Fruit fly (Drosophila melanogaster) whole organism, embryonic: ENCODE results near the gene CG13476.
A peak's percentile ranks its signal among the peaks of the same experiment; 100 is the strongest.

Source experiments
- Blimp-1 ChIP-seq: fragments of 200-800 bp; sonication (Bioruptor generic); optimal IDR thresholded peaks from 3 replicates; lab custom pipeline; 2018; ENCODE audit warnings: missing biosample characterization, missing genetic modification characterization, mild to moderate bottlenecking, moderate library complexity, missing genetic modification reagents
- CG10209 ChIP-seq: fragments of 200-800 bp; sonication (Bioruptor generic); optimal IDR thresholded peaks from 3 replicates; lab custom pipeline; 2017; ENCODE audit warnings: missing biosample characterization, mild to moderate bottlenecking, missing genetic modification characterization, missing genetic modification reagents
- CG10959 ChIP-seq: fragments of 200-800 bp; sonication (Bioruptor generic); IDR thresholded peaks from 2 replicates; pipeline ENCODE4 v1.3.6; 2022; ENCODE audit warnings: missing biosample characterization, missing genetic modification characterization
- CG15011 ChIP-seq: fragments of 200-800 bp; sonication (Bioruptor generic); optimal IDR thresholded peaks from 3 replicates; lab custom pipeline; 2018; ENCODE audit warnings: missing biosample characterization, mild to moderate bottlenecking, missing genetic modification characterization
- CG16815 ChIP-seq: fragments of 200-800 bp; sonication (Bioruptor generic); optimal IDR thresholded peaks from 3 replicates; lab custom pipeline; 2017; ENCODE audit warnings: missing biosample characterization, mild to moderate bottlenecking, missing genetic modification characterization
- CG17912 ChIP-seq: fragments of 200-800 bp; sonication (Bioruptor generic); optimal IDR thresholded peaks from 2 replicates; lab custom pipeline; 2018; ENCODE audit warnings: missing biosample characterization, mild to moderate bottlenecking, missing genetic modification characterization
- CG18619 ChIP-seq: fragments of 200-800 bp; sonication (Bioruptor generic); optimal IDR thresholded peaks from 3 replicates; lab custom pipeline; 2017; ENCODE audit warnings: missing biosample characterization, mild to moderate bottlenecking, missing genetic modification characterization
- CG2678 ChIP-seq: fragments of 200-800 bp; sonication (Bioruptor generic); optimal IDR thresholded peaks from 3 replicates; lab custom pipeline; 2019; ENCODE audit warnings: missing biosample characterization, mild to moderate bottlenecking, missing genetic modification characterization, moderate library complexity
- CG31388 ChIP-seq: fragments of 200-800 bp; sonication (Bioruptor generic); optimal IDR thresholded peaks from 2 replicates; lab custom pipeline; 2016; ENCODE audit warnings: missing biosample characterization, missing genetic modification characterization
- CG3163 ChIP-seq: fragments of 200-800 bp; sonication (Bioruptor generic); optimal IDR thresholded peaks from 3 replicates; lab custom pipeline; 2016; ENCODE audit warnings: missing biosample characterization, missing genetic modification characterization
- CG32767 ChIP-seq: fragments of 200-800 bp; sonication (Bioruptor generic); IDR thresholded peaks from 2 replicates; pipeline ENCODE4 v1.3.6; 2022; ENCODE audit warnings: missing biosample characterization, missing genetic modification characterization
- CG32772 ChIP-seq: fragments of 200-800 bp; sonication (Bioruptor generic); IDR thresholded peaks from 2 replicates; pipeline ENCODE4 v1.3.6; 2022; ENCODE audit warnings: missing biosample characterization, missing genetic modification characterization
- CG3281 ChIP-seq: fragments of 200-800 bp; sonication (Bioruptor generic); optimal IDR thresholded peaks from 3 replicates; lab custom pipeline; 2017; ENCODE audit warnings: missing biosample characterization, mild to moderate bottlenecking, missing genetic modification characterization
- CG3847 ChIP-seq: fragments of 200-800 bp; sonication (Bioruptor generic); IDR thresholded peaks from 2 replicates; pipeline ENCODE4 v1.3.6; 2022; ENCODE audit warnings: missing biosample characterization, missing genetic modification characterization
- CG4617 ChIP-seq: fragments of 200-800 bp; sonication (Bioruptor generic); optimal IDR thresholded peaks from 3 replicates; lab custom pipeline; 2016; ENCODE audit warnings: missing biosample characterization, missing genetic modification characterization, borderline replicate concordance
- CG6791 ChIP-seq: fragments of 200-800 bp; sonication (Bioruptor generic); IDR thresholded peaks from 3 replicates; pipeline ENCODE4 v1.3.6; 2022; ENCODE audit warnings: missing biosample characterization, missing genetic modification characterization; ENCODE audit not compliant: partially characterized antibody
- CG6854 ChIP-seq: fragments of 200-800 bp; sonication (Bioruptor generic); optimal IDR thresholded peaks from 3 replicates; lab custom pipeline; 2017; ENCODE audit warnings: missing biosample characterization, mild to moderate bottlenecking, missing genetic modification characterization
- CG7556 ChIP-seq: fragments of 200-800 bp; sonication (Bioruptor generic); optimal IDR thresholded peaks from 2 replicates; lab custom pipeline; 2017; ENCODE audit warnings: missing biosample characterization, mild to moderate bottlenecking, missing genetic modification characterization
- CG7745 ChIP-seq: fragments of 200-800 bp; sonication (Bioruptor generic); optimal IDR thresholded peaks from 2 replicates; lab custom pipeline; 2018; ENCODE audit warnings: missing biosample characterization, mild to moderate bottlenecking, missing genetic modification characterization, moderate library complexity
- CG7987 ChIP-seq: fragments of 200-800 bp; sonication (Bioruptor generic); optimal IDR thresholded peaks from 2 replicates; lab custom pipeline; 2018; ENCODE audit warnings: missing biosample characterization, mild to moderate bottlenecking, missing genetic modification characterization, moderate library complexity
- CG8388 ChIP-seq: fragments of 200-800 bp; sonication (Bioruptor generic); optimal IDR thresholded peaks from 2 replicates; lab custom pipeline; 2019; ENCODE audit warnings: missing biosample characterization, mild to moderate bottlenecking, missing genetic modification characterization, moderate library complexity
- CG9727 ChIP-seq: fragments of 200-800 bp; sonication (Bioruptor generic); optimal IDR thresholded peaks from 3 replicates; lab custom pipeline; 2017; ENCODE audit warnings: missing biosample characterization, mild to moderate bottlenecking, missing genetic modification characterization
- CkIIα-i1 ChIP-seq: fragments of 200-800 bp; sonication (Bioruptor generic); IDR thresholded peaks from 2 replicates; pipeline ENCODE4 v1.3.6; 2022; ENCODE audit warnings: missing biosample characterization, missing genetic modification characterization
- E2f1 ChIP-seq: fragments of 200-800 bp; sonication (Bioruptor generic); IDR thresholded peaks from 2 replicates; pipeline ENCODE4 v1.3.6; 2022; ENCODE audit warnings: missing biosample characterization, missing genetic modification characterization
- GATAe ChIP-seq: fragments of 200-800 bp; sonication (Bioruptor generic); conservative IDR thresholded peaks from 2 replicates; pipeline ENCODE4 v1.3.6; 2022; ENCODE audit warnings: missing biosample characterization, missing genetic modification characterization
- H15 ChIP-seq: fragments of 200-800 bp; sonication (Bioruptor generic); IDR thresholded peaks from 3 replicates; pipeline ENCODE4 v1.3.6; 2022; ENCODE audit warnings: missing biosample characterization, missing genetic modification characterization
- HLH54F ChIP-seq: fragments of 200-800 bp; sonication (Bioruptor generic); optimal IDR thresholded peaks from 3 replicates; lab custom pipeline; 2016; ENCODE audit warnings: missing biosample characterization, missing genetic modification characterization
- Hmx ChIP-seq: fragments of 200-800 bp; sonication (Bioruptor generic); optimal IDR thresholded peaks from 2 replicates; lab custom pipeline; 2016; ENCODE audit warnings: missing biosample characterization, missing genetic modification characterization
- Hr51 ChIP-seq, 2 experiments: fragments of 200-800 bp; sonication (Bioruptor generic); optimal IDR thresholded peaks; 2 replicates in 1 of 2; 3 replicates in 1 of 2; lab custom pipeline; 2016 to 2018; ENCODE audit warnings: missing biosample characterization in 2 of 2, missing genetic modification characterization in 2 of 2, mild to moderate bottlenecking in 1 of 2, moderate library complexity in 1 of 2
- Med ChIP-seq: fragments of 200-800 bp; sonication (Bioruptor generic); peaks from one replicate; lab custom pipeline; 2016; ENCODE audit warnings: missing biosample characterization, missing genetic modification characterization, mild to moderate bottlenecking, inconsistent platforms, moderate library complexity
- Nf-YA ChIP-seq: fragments of 200-800 bp; sonication (Bioruptor generic); IDR thresholded peaks from 2 replicates; pipeline ENCODE4 v1.3.6; 2022; ENCODE audit warnings: missing biosample characterization, missing genetic modification characterization
- Opbp ChIP-seq: fragments of 200-800 bp; sonication (Bioruptor generic); IDR thresholded peaks from 3 replicates; pipeline ENCODE4 v1.3.6; 2022; ENCODE audit warnings: missing biosample characterization, missing genetic modification characterization; ENCODE audit not compliant: partially characterized antibody
- crc ChIP-seq: fragments of 200-800 bp; sonication (Bioruptor generic); optimal IDR thresholded peaks from 2 replicates; lab custom pipeline; 2016; ENCODE audit warnings: missing biosample characterization, missing genetic modification characterization
- crp ChIP-seq, 2 experiments: fragments of 200-800 bp; sonication (Bioruptor generic); optimal IDR thresholded peaks; 2 replicates in 1 of 2; 3 replicates in 1 of 2; lab custom pipeline; 2017; ENCODE audit warnings: missing biosample characterization in 2 of 2, missing genetic modification characterization in 2 of 2, mild to moderate bottlenecking in 1 of 2, moderate library complexity in 1 of 2
- dpn ChIP-seq, 2 experiments: fragments of 200-800 bp; sonication (Bioruptor generic); optimal IDR thresholded peaks; 3 replicates each; lab custom pipeline; 2016; ENCODE audit warnings: missing biosample characterization in 2 of 2, missing genetic modification characterization in 2 of 2
- esg ChIP-seq: fragments of 200-800 bp; sonication (Bioruptor generic); conservative IDR thresholded peaks from 2 replicates; pipeline ENCODE4 v1.3.6; 2022; ENCODE audit warnings: missing biosample characterization, missing genetic modification characterization
- eve ChIP-seq, 2 experiments: fragments of >200 bp; optimal IDR thresholded peaks; 2 replicates each; lab custom pipeline; 2017; ENCODE audit warnings: missing biosample characterization in 2 of 2, missing genetic modification characterization in 2 of 2
- gfzf ChIP-seq: fragments of 200-800 bp; sonication (Bioruptor generic); optimal IDR thresholded peaks from 2 replicates; lab custom pipeline; 2016; ENCODE audit warnings: missing biosample characterization, mild to moderate bottlenecking, missing genetic modification characterization, moderate library complexity
- kay ChIP-seq: fragments of 200-800 bp; sonication (Bioruptor generic); optimal IDR thresholded peaks from 2 replicates; lab custom pipeline; 2016; ENCODE audit warnings: missing biosample characterization, missing genetic modification characterization
- klu ChIP-seq: fragments of 200-800 bp; sonication (Bioruptor generic); IDR thresholded peaks from 2 replicates; pipeline ENCODE4 v1.3.6; 2022; ENCODE audit warnings: missing biosample characterization, missing genetic modification characterization
- luna ChIP-seq: fragments of 200-800 bp; sonication (Bioruptor generic); optimal IDR thresholded peaks from 2 replicates; lab custom pipeline; 2016; ENCODE audit warnings: missing biosample characterization, missing genetic modification characterization
- pan ChIP-seq, 4 experiments: fragments of >200 bp in 3 of 4; fragments of 200-800 bp in 1 of 4; sonication (Bioruptor generic) in 1 of 4; optimal IDR thresholded peaks in 3 of 4; IDR thresholded peaks in 1 of 4; 2 replicates each; pipeline versions ENCODE4 v1.3.6 to Lab custom; 2017 to 2022; ENCODE audit warnings: missing biosample characterization in 2 of 4, missing genetic modification characterization in 2 of 4, mixed read lengths in 1 of 4
- pzg ChIP-seq: fragments of 200-800 bp; sonication (Bioruptor generic); optimal IDR thresholded peaks from 3 replicates; lab custom pipeline; 2018; ENCODE audit warnings: missing biosample characterization, mild to moderate bottlenecking, missing genetic modification characterization, moderate library complexity
- row ChIP-seq: fragments of 200-800 bp; sonication (Bioruptor generic); IDR thresholded peaks from 3 replicates; pipeline ENCODE4 v1.3.6; 2022; ENCODE audit warnings: missing biosample characterization, missing genetic modification characterization
- sima ChIP-seq: fragments of 200-800 bp; sonication (Bioruptor generic); optimal IDR thresholded peaks from 2 replicates; lab custom pipeline; 2016; ENCODE audit warnings: missing biosample characterization, missing genetic modification characterization
- tin ChIP-seq: fragments of 200-800 bp; sonication (Bioruptor generic); optimal IDR thresholded peaks from 3 replicates; lab custom pipeline; 2016; ENCODE audit warnings: missing biosample characterization, missing genetic modification characterization
- twi ChIP-seq: fragments of 200-800 bp; optimal IDR thresholded peaks from 2 replicates; lab custom pipeline; 2019; ENCODE audit warnings: missing biosample characterization, mild to moderate bottlenecking, missing genetic modification characterization, moderate library complexity
- z ChIP-seq: fragments of 200-800 bp; sonication (Bioruptor generic); IDR thresholded peaks from 3 replicates; pipeline ENCODE4 v1.3.6; 2022; ENCODE audit warnings: missing biosample characterization, missing genetic modification characterization

CG13476 gene

DNA sequence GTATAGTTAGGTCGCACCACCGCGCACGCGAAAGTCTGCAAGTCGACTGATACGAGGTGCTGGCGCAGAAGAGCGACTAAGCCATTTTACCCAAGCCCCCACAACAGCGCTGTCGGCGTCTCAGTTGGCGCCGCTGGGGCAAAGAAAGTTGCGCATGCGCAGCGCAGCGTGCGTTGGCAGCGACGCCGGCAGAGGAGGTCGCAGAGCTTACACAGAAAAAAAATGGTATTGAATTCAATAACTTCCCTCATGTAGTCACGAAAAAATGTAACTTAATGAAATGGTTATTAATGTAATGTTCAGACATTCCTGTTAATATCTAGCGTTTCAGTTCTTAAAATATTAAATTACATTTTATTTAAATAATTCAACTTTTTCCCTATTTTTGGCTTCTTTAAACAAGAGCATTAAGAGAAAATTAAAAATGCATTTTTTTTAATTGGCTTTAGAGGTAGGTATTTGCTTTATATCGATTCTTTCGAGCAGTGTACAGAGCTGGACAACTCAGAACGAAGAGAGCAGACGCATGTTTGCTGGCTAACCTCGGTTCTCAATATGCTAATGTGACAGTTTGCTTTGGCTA is 27.1 kb upstream of the CG13476 start, which contains the start of gene CG4914 (continued):
- TF ChIP-seq CG4617 (GFP tag; lab: Kevin White, UChicago) (peak; percentile 32), CG10959 (GFP tag; lab: Robert Waterston, UW) (peak; percentile 49; the same call in 1 of the 2 replicates), CG6791 (GFP tag; lab: Robert Waterston, UW) (no peak), CG7987 (GFP tag; lab: Kevin White, UChicago) (no peak), Opbp (GFP tag; lab: Robert Waterston, UW) (no peak), CG18619 (GFP tag; lab: Kevin White, UChicago) (peak; percentile 76), sima (GFP tag; lab: Kevin White, UChicago) (no peak), twi (tag; lab: Kevin White, UChicago) (peak; percentile 79), crc (GFP tag; lab: Kevin White, UChicago) (no peak), CG31388 (GFP tag; lab: Kevin White, UChicago) (peak; percentile 31), crp (GFP tag; optimal IDR thresholded peaks at IDR 0.05; lab: Kevin White, UChicago) (peak in 1 of 2 experiments; percentile 5), CG32767 (GFP tag; lab: Robert Waterston, UW) (peak; percentile 45; the same call in 1 of the 2 replicates), CG15011 (GFP tag; lab: Kevin White, UChicago) (peak; percentile 59), Med (GFP tag; lab: Kevin White, UChicago) (peak; percentile 13), z (GFP tag; lab: Robert Waterston, UW) (0 out of 3 replicates have a peak, but pooled peaks have one; percentile 32), CG6854 (GFP tag; lab: Kevin White, UChicago) (no peak), Nf-YA (GFP tag; lab: Robert Waterston, UW) (0 out of 2 replicates have a peak, but pooled peaks have one; percentile 32), klu (GFP tag; lab: Robert Waterston, UW) (0 out of 2 replicates have a peak, but pooled peaks have one; percentile 52), CG8388 (GFP tag; lab: Kevin White, UChicago) (peak; percentile 88), CG3847 (GFP tag; lab: Robert Waterston, UW) (peak; percentile 62), pan (optimal IDR thresholded peaks at IDR 0.05; lab: Kevin White, UChicago) (no peak), pan (GFP tag; optimal IDR thresholded peaks at IDR 0.05 in 1 of 2, IDR thresholded peaks at IDR 0.05 in 1 of 2) (peak in 1 of 2 experiments; percentile 52), kay (GFP tag; lab: Kevin White, UChicago) (peak; percentile 26), Hr51 (GFP tag; optimal IDR thresholded peaks at IDR 0.05; lab: Kevin White, UChicago) (peak in 1 of 2 experiments; percentile 76), pzg (GFP tag; lab: Kevin White, UChicago) (no peak), CkIIα-i1 (GFP tag; lab: Robert Waterston, UW) (no peak), gfzf (GFP tag; lab: Kevin White, UChicago) (no peak), CG7745 (no peak), CG10209 (GFP tag; lab: Kevin White, UChicago) (peak; percentile 79), GATAe (GFP tag; lab: Robert Waterston, UW) (no peak), dpn (GFP tag; optimal IDR thresholded peaks at IDR 0.05; lab: Kevin White, UChicago) (peak in 1 of 2 experiments; percentile 63), Blimp-1 (GFP tag; lab: Kevin White, UChicago) (peak; percentile 88), CG2678 (tag; lab: Kevin White, UChicago) (peak; percentile 85), luna (GFP tag; lab: Kevin White, UChicago) (no peak), eve (GFP tag; optimal IDR thresholded peaks at IDR 0.05; lab: Kevin White, UChicago) (peak in 1 of 2 experiments; percentile 81), row (GFP tag; lab: Robert Waterston, UW) (peak; percentile 66; the same call in 2 of the 3 replicates), E2f1 (GFP tag; lab: Robert Waterston, UW) (peak; percentile 67), HLH54F (GFP tag; lab: Kevin White, UChicago) (peak; percentile 7), CG7556 (GFP tag; lab: Kevin White, UChicago) (peak; percentile 88), tin (GFP tag; lab: Kevin White, UChicago) (peak; percentile 72), CG32772 (GFP tag; lab: Robert Waterston, UW) (peak; percentile 50; the same call in 1 of the 2 replicates), CG3163 (no peak), CG17912 (GFP tag; lab: Kevin White, UChicago) (no peak), CG16815 (GFP tag; lab: Kevin White, UChicago) (peak; percentile 85), H15 (GFP tag; lab: Robert Waterston, UW) (0 out of 3 replicates have a peak, but pooled peaks have one; percentile 50), esg (GFP tag; lab: Robert Waterston, UW) (peak; percentile 70), CG3281 (peak; percentile 61), CG9727 (peak; percentile 86), Hmx (GFP tag; lab: Kevin White, UChicago) (peak; percentile 3)
